Fruit fly (Drosophila melanogaster) whole organism, embryonic: ENCODE data around the gene CG1640.

ENCODE experiments used
- Asciz ChIP-seq: fragments of 200-800 bp; sonication (Bioruptor generic); optimal IDR thresholded peaks from 2 replicates; lab custom pipeline; 2017; ENCODE audit warnings: missing biosample characterization, mild to moderate bottlenecking, missing genetic modification characterization, missing genetic modification reagents
- B-H1 ChIP-seq: fragments of 200-800 bp; sonication (Bioruptor generic); IDR thresholded peaks from 3 replicates; pipeline ENCODE4 v1.3.6; 2022; ENCODE audit warnings: missing biosample characterization, missing genetic modification characterization
- CG10462 ChIP-seq: fragments of 200-800 bp; sonication (Bioruptor generic); optimal IDR thresholded peaks from 2 replicates; lab custom pipeline; 2016; ENCODE audit warnings: missing biosample characterization, missing genetic modification characterization
- CG11247 ChIP-seq: fragments of 200-800 bp; sonication (Bioruptor generic); IDR thresholded peaks from 2 replicates; pipeline ENCODE4 v1.3.6; 2022; ENCODE audit warnings: missing biosample characterization, missing genetic modification characterization
- CG12104 ChIP-seq: fragments of 200-800 bp; sonication (Bioruptor generic); optimal IDR thresholded peaks from 3 replicates; lab custom pipeline; 2016; ENCODE audit warnings: missing biosample characterization, missing genetic modification characterization
- CG13424 ChIP-seq: fragments of 200-800 bp; sonication (Bioruptor generic); optimal IDR thresholded peaks from 2 replicates; lab custom pipeline; 2019; ENCODE audit warnings: missing biosample characterization, mild to moderate bottlenecking, missing genetic modification characterization, moderate library complexity
- CG13775 ChIP-seq: fragments of 200-800 bp; sonication (Bioruptor generic); optimal IDR thresholded peaks from 3 replicates; lab custom pipeline; 2017; ENCODE audit warnings: missing biosample characterization, mild to moderate bottlenecking, missing genetic modification characterization
- CG13894 ChIP-seq: fragments of 200-800 bp; sonication (Bioruptor generic); optimal IDR thresholded peaks from 3 replicates; lab custom pipeline; 2018; ENCODE audit warnings: missing biosample characterization, mild to moderate bottlenecking, missing genetic modification characterization, moderate library complexity
- CG17328 ChIP-seq: fragments of 200-800 bp; sonication (Bioruptor generic); IDR thresholded peaks from 2 replicates; pipeline ENCODE4 v1.3.6; 2022; ENCODE audit warnings: missing biosample characterization, missing genetic modification characterization
- CG17568 ChIP-seq: fragments of 200-800 bp; sonication (Bioruptor generic); optimal IDR thresholded peaks from 2 replicates; lab custom pipeline; 2018; ENCODE audit warnings: missing biosample characterization, mild to moderate bottlenecking, missing genetic modification characterization, moderate library complexity
- CG33557 ChIP-seq: fragments of 200-800 bp; sonication (Bioruptor generic); optimal IDR thresholded peaks from 2 replicates; lab custom pipeline; 2019; ENCODE audit warnings: missing biosample characterization, mild to moderate bottlenecking, missing genetic modification characterization, moderate library complexity
- CG4360 ChIP-seq: fragments of 200-800 bp; sonication (Bioruptor generic); IDR thresholded peaks from 2 replicates; pipeline ENCODE4 v1.3.6; 2022; ENCODE audit warnings: missing biosample characterization, missing genetic modification characterization
- CG6272 ChIP-seq: fragments of 200-800 bp; sonication (Bioruptor generic); IDR thresholded peaks from 2 replicates; pipeline ENCODE4 v1.3.6; 2022; ENCODE audit warnings: missing biosample characterization, missing genetic modification characterization
- CG6791 ChIP-seq: fragments of 200-800 bp; sonication (Bioruptor generic); IDR thresholded peaks from 3 replicates; pipeline ENCODE4 v1.3.6; 2022; ENCODE audit warnings: missing biosample characterization, missing genetic modification characterization; ENCODE audit not compliant: partially characterized antibody
- CG6854 ChIP-seq: fragments of 200-800 bp; sonication (Bioruptor generic); optimal IDR thresholded peaks from 3 replicates; lab custom pipeline; 2017; ENCODE audit warnings: missing biosample characterization, mild to moderate bottlenecking, missing genetic modification characterization
- CG7987 ChIP-seq: fragments of 200-800 bp; sonication (Bioruptor generic); optimal IDR thresholded peaks from 2 replicates; lab custom pipeline; 2018; ENCODE audit warnings: missing biosample characterization, mild to moderate bottlenecking, missing genetic modification characterization, moderate library complexity
- CG9727 ChIP-seq: fragments of 200-800 bp; sonication (Bioruptor generic); optimal IDR thresholded peaks from 3 replicates; lab custom pipeline; 2017; ENCODE audit warnings: missing biosample characterization, mild to moderate bottlenecking, missing genetic modification characterization
- CG9797 ChIP-seq: fragments of 200-800 bp; sonication (Bioruptor generic); optimal IDR thresholded peaks from 3 replicates; lab custom pipeline; 2018; ENCODE audit warnings: missing biosample characterization, mild to moderate bottlenecking, missing genetic modification characterization
- Chrac-16 ChIP-seq: fragments of 200-800 bp; sonication (Bioruptor generic); optimal IDR thresholded peaks from 3 replicates; lab custom pipeline; 2016; ENCODE audit warnings: missing biosample characterization, missing genetic modification characterization
- D19A ChIP-seq: fragments of 200-800 bp; optimal IDR thresholded peaks from 3 replicates; lab custom pipeline; 2019; ENCODE audit warnings: missing biosample characterization, mild to moderate bottlenecking, missing genetic modification characterization, moderate library complexity
- Eip74EF ChIP-seq, 2 experiments: fragments of 200-800 bp in 1 of 2; fragments of >200 bp in 1 of 2; sonication (Bioruptor generic) in 1 of 2; optimal IDR thresholded peaks; 2 replicates each; lab custom pipeline; 2017 to 2019; ENCODE audit warnings: missing biosample characterization in 2 of 2, missing genetic modification characterization in 2 of 2, mild to moderate bottlenecking in 1 of 2, moderate library complexity in 1 of 2
- Hr78 ChIP-seq, 2 experiments: fragments of 200-800 bp in 1 of 2; fragments of >200 bp in 1 of 2; sonication (Bioruptor generic) in 1 of 2; optimal IDR thresholded peaks; 2 replicates each; lab custom pipeline; 2017 to 2019; ENCODE audit warnings: missing biosample characterization in 2 of 2, missing genetic modification characterization in 2 of 2, mild to moderate bottlenecking in 1 of 2, moderate library complexity in 1 of 2
- Lhr ChIP-seq: fragments of 200-800 bp; sonication (Bioruptor generic); optimal IDR thresholded peaks from 3 replicates; lab custom pipeline; 2017; ENCODE audit warnings: mild to moderate bottlenecking, missing biosample characterization, missing genetic modification reagents, missing genetic modification characterization
- NFAT ChIP-seq: fragments of 200-800 bp; sonication (Bioruptor generic); IDR thresholded peaks from 2 replicates; pipeline ENCODE4 v1.3.6; 2022; ENCODE audit warnings: missing biosample characterization, missing genetic modification characterization
- Nf-YC ChIP-seq: fragments of 200-800 bp; optimal IDR thresholded peaks from 3 replicates; lab custom pipeline; 2019; ENCODE audit warnings: missing biosample characterization, mild to moderate bottlenecking, missing genetic modification characterization, moderate library complexity
- NfI ChIP-seq: fragments of 200-800 bp; sonication (Bioruptor generic); optimal IDR thresholded peaks from 3 replicates; lab custom pipeline; 2018; ENCODE audit warnings: missing biosample characterization, mild to moderate bottlenecking, missing genetic modification characterization, moderate library complexity
- Oli ChIP-seq: fragments of 200-800 bp; sonication (Bioruptor generic); optimal IDR thresholded peaks from 2 replicates; lab custom pipeline; 2018; ENCODE audit warnings: missing biosample characterization, mild to moderate bottlenecking, missing genetic modification characterization, moderate library complexity
- Poxn ChIP-seq: fragments of 200-800 bp; sonication (Bioruptor generic); IDR thresholded peaks from 2 replicates; pipeline ENCODE4 v1.3.6; 2022; ENCODE audit warnings: missing biosample characterization, missing genetic modification characterization
- Ravus ChIP-seq: fragments of 200-800 bp; sonication (Bioruptor generic); IDR thresholded peaks from 2 replicates; pipeline ENCODE4 v1.3.6; 2022; ENCODE audit warnings: missing biosample characterization, missing genetic modification characterization
- Sox100B ChIP-seq: fragments of 200-800 bp; sonication (Bioruptor generic); optimal IDR thresholded peaks from 3 replicates; lab custom pipeline; 2018; ENCODE audit warnings: missing biosample characterization, mild to moderate bottlenecking, missing genetic modification characterization
- al ChIP-seq: fragments of 200-800 bp; sonication (Bioruptor generic); IDR thresholded peaks from 2 replicates; pipeline ENCODE4 v1.3.6; 2022; ENCODE audit warnings: missing biosample characterization, missing genetic modification characterization
- ato ChIP-seq: fragments of 200-800 bp; sonication (Bioruptor generic); IDR thresholded peaks from 2 replicates; pipeline ENCODE4 v1.3.6; 2022; ENCODE audit warnings: missing biosample characterization, missing genetic modification characterization; ENCODE audit not compliant: partially characterized antibody
- dati ChIP-seq: fragments of 200-800 bp; sonication (Bioruptor generic); IDR thresholded peaks from 2 replicates; pipeline ENCODE4 v1.3.6; 2022; ENCODE audit warnings: missing biosample characterization, missing genetic modification characterization
- ewg ChIP-seq: fragments of 200-800 bp; sonication (Bioruptor generic); optimal IDR thresholded peaks from 3 replicates; lab custom pipeline; 2017; ENCODE audit warnings: mild to moderate bottlenecking, missing biosample characterization, missing genetic modification reagents, missing genetic modification characterization
- fru ChIP-seq: fragments of >200 bp; optimal IDR thresholded peaks from 2 replicates; lab custom pipeline; 2017
- gsb-n ChIP-seq: fragments of 200-800 bp; sonication (Bioruptor generic); optimal IDR thresholded peaks from 3 replicates; lab custom pipeline; 2018; ENCODE audit warnings: missing biosample characterization, mild to moderate bottlenecking, missing genetic modification characterization
- h ChIP-seq: fragments of >200 bp; optimal IDR thresholded peaks from 2 replicates; lab custom pipeline; 2017
- ham ChIP-seq: fragments of 200-800 bp; sonication (Bioruptor generic); IDR thresholded peaks from 2 replicates; pipeline ENCODE4 v1.3.6; 2022; ENCODE audit warnings: missing biosample characterization, missing genetic modification characterization
- hb ChIP-seq: fragments of 200-800 bp; sonication (Bioruptor generic); IDR thresholded peaks from 3 replicates; pipeline ENCODE4 v1.3.6; 2022; ENCODE audit warnings: missing biosample characterization, missing genetic modification characterization; ENCODE audit not compliant: partially characterized antibody
- nerfin-1 ChIP-seq: fragments of 200-800 bp; sonication (Bioruptor generic); optimal IDR thresholded peaks from 3 replicates; lab custom pipeline; 2019; ENCODE audit warnings: missing biosample characterization, mild to moderate bottlenecking, missing genetic modification characterization, moderate library complexity
- peb ChIP-seq: fragments of 200-800 bp; sonication (Bioruptor generic); IDR thresholded peaks from 2 replicates; pipeline ENCODE4 v1.3.6; 2022; ENCODE audit warnings: missing biosample characterization, missing genetic modification characterization
- repo ChIP-seq: fragments of 200-800 bp; sonication (Bioruptor generic); optimal IDR thresholded peaks from 2 replicates; lab custom pipeline; 2016; ENCODE audit warnings: missing biosample characterization, missing genetic modification characterization
- sens ChIP-seq: fragments of 200-800 bp; sonication (Bioruptor generic); peaks from one replicate; lab custom pipeline; 2016; ENCODE audit warnings: missing biosample characterization, missing genetic modification characterization
- sob ChIP-seq: fragments of 200-800 bp; sonication (Bioruptor generic); IDR thresholded peaks from 2 replicates; pipeline ENCODE4 v1.3.6; 2022; ENCODE audit warnings: missing biosample characterization, missing genetic modification characterization
- ssp ChIP-seq: fragments of 200-800 bp; sonication (Bioruptor generic); IDR thresholded peaks from 2 replicates; pipeline ENCODE4 v1.3.6; 2022; ENCODE audit warnings: missing biosample characterization, missing genetic modification characterization
- stc ChIP-seq: fragments of 200-800 bp; sonication (Bioruptor generic); IDR thresholded peaks from 2 replicates; pipeline ENCODE4 v1.3.6; 2022; ENCODE audit warnings: missing biosample characterization, missing genetic modification characterization
- vfl ChIP-seq: fragments of 200-800 bp; sonication (Bioruptor generic); optimal IDR thresholded peaks from 2 replicates; lab custom pipeline; 2016; ENCODE audit warnings: missing biosample characterization, missing genetic modification characterization
- zen2 ChIP-seq: fragments of 200-800 bp; sonication (Bioruptor generic); IDR thresholded peaks from 3 replicates; pipeline ENCODE4 v1.3.6; 2022; ENCODE audit warnings: missing biosample characterization, missing genetic modification characterization; ENCODE audit not compliant: partially characterized antibody
- zf30C ChIP-seq: fragments of 200-800 bp; sonication (Bioruptor generic); optimal IDR thresholded peaks from 3 replicates; lab custom pipeline; 2018; ENCODE audit warnings: missing biosample characterization, mild to moderate bottlenecking, missing genetic modification characterization
- zfh2 ChIP-seq: fragments of 200-800 bp; sonication (Bioruptor generic); optimal IDR thresholded peaks from 2 replicates; lab custom pipeline; 2016; ENCODE audit warnings: missing biosample characterization, missing genetic modification characterization

Gene CG1640

dm6 chrX:13412941-13413613 lies 42.7 kb downstream of the CG1640 start, which contains the start of the genes CG1998 and Set2 (continued):
- TF ChIP-seq zf30C (GFP tag; lab: Kevin White, UChicago) (no peak), CG12104 (GFP tag; lab: Kevin White, UChicago) (no peak), Ravus (GFP tag; lab: Robert Waterston, UW) (no peak), CG13894 (tag; lab: Kevin White, UChicago) (peak; percentile 51), sob (GFP tag; lab: Robert Waterston, UW) (peak; percentile 65), ham (GFP tag; lab: Robert Waterston, UW) (no peak), zen2 (no peak), CG10462 (GFP tag; lab: Kevin White, UChicago) (no peak), fru (lab: Kevin White, UChicago) (no peak), h (lab: Kevin White, UChicago) (no peak), CG6272 (GFP tag; lab: Robert Waterston, UW) (0 out of 2 replicates have a peak, but pooled peaks have one; percentile 18), CG13424 (peak; percentile 35), sens (no peak), al (GFP tag; lab: Robert Waterston, UW) (no peak), peb (no peak), ato (GFP tag; lab: Robert Waterston, UW) (no peak), D19A (tag; lab: Kevin White, UChicago) (no peak), hb (GFP tag; lab: Robert Waterston, UW) (no peak), ewg (GFP tag; lab: Kevin White, UChicago) (peak; percentile 51), NfI (GFP tag; lab: Kevin White, UChicago) (peak; percentile 9), stc (GFP tag; lab: Robert Waterston, UW) (no peak), CG33557 (GFP tag; lab: Kevin White, UChicago) (no peak), nerfin-1 (peak; percentile 41), CG7987 (peak; percentile 62), Hr78 (GFP tag; optimal IDR thresholded peaks at IDR 0.05; lab: Kevin White, UChicago) (no peak), CG11247 (GFP tag; lab: Robert Waterston, UW) (no peak), CG13775 (GFP tag; lab: Kevin White, UChicago) (peak; percentile 22), CG17328 (GFP tag; lab: Robert Waterston, UW) (no peak), Poxn (GFP tag; lab: Robert Waterston, UW) (no peak), vfl (GFP tag; lab: Kevin White, UChicago) (peak; percentile 10), CG4360 (no peak), gsb-n (no peak), dati (GFP tag; lab: Robert Waterston, UW) (no peak), ssp (GFP tag; lab: Robert Waterston, UW) (0 out of 2 replicates have a peak, but pooled peaks have one; percentile 22), B-H1 (GFP tag; lab: Robert Waterston, UW) (no peak), Sox100B (GFP tag; lab: Kevin White, UChicago) (no peak), repo (GFP tag; lab: Kevin White, UChicago) (peak; percentile 16), Eip74EF (GFP tag; optimal IDR thresholded peaks at IDR 0.05; lab: Kevin White, UChicago) (no peak), Chrac-16 (GFP tag; lab: Kevin White, UChicago) (no peak), CG9727 (GFP tag; lab: Kevin White, UChicago) (peak; percentile 28), zfh2 (GFP tag; lab: Kevin White, UChicago) (peak; percentile 19), NFAT (GFP tag; lab: Robert Waterston, UW) (no peak; the same call in 1 of the 2 replicates), CG6854 (GFP tag; lab: Kevin White, UChicago) (no peak), CG9797 (GFP tag; lab: Kevin White, UChicago) (peak; percentile 94), Oli (tag; lab: Kevin White, UChicago) (no peak), CG6791 (GFP tag; lab: Robert Waterston, UW) (peak; percentile 62; the same call in 1 of the 3 replicates), Asciz (GFP tag; lab: Kevin White, UChicago) (no peak), Nf-YC (tag; lab: Kevin White, UChicago) (peak; percentile 55), Lhr (peak; percentile 91), CG17568 (GFP tag; lab: Kevin White, UChicago) (no peak)
